Fruit fly (Drosophila melanogaster) whole organism, adult: ENCODE measurements around the gene CG14834.

Source experiments
- CG11617 ChIP-seq: fragments of 200-800 bp; sonication (Bioruptor generic); optimal IDR thresholded peaks from 2 replicates; lab custom pipeline; 2017; ENCODE audit warnings: mild to moderate bottlenecking, missing biosample characterization, missing genetic modification reagents, missing genetic modification characterization
- CG12768 ChIP-seq: fragments of 200-800 bp; sonication (Bioruptor generic); optimal IDR thresholded peaks from 2 replicates; lab custom pipeline; 2017; ENCODE audit warnings: missing biosample characterization, missing genetic modification characterization, mild to moderate bottlenecking, moderate library complexity, missing genetic modification reagents
- CG14711 ChIP-seq: fragments of 200-800 bp; sonication (Bioruptor generic); optimal IDR thresholded peaks from 2 replicates; lab custom pipeline; 2018; ENCODE audit warnings: missing biosample characterization, mild to moderate bottlenecking, missing genetic modification characterization, moderate library complexity
- CG1620 ChIP-seq: fragments of 200-800 bp; sonication (Bioruptor generic); optimal IDR thresholded peaks from 2 replicates; lab custom pipeline; 2016; ENCODE audit warnings: missing biosample characterization, missing genetic modification characterization
- CG33017 ChIP-seq: fragments of 200-800 bp; sonication (Bioruptor generic); optimal IDR thresholded peaks from 2 replicates; lab custom pipeline; 2018; ENCODE audit warnings: missing biosample characterization, mild to moderate bottlenecking, missing genetic modification characterization, moderate library complexity
- CG5204 ChIP-seq: fragments of 200-800 bp; sonication (Bioruptor generic); optimal IDR thresholded peaks from 2 replicates; lab custom pipeline; 2016; ENCODE audit warnings: missing biosample characterization, missing genetic modification characterization
- CG7045 ChIP-seq: fragments of 200-800 bp; sonication (Bioruptor generic); optimal IDR thresholded peaks from 2 replicates; lab custom pipeline; 2017; ENCODE audit warnings: missing biosample characterization, mild to moderate bottlenecking, missing genetic modification characterization
- CG7101 ChIP-seq: fragments of 200-800 bp; sonication (Bioruptor generic); optimal IDR thresholded peaks from 2 replicates; lab custom pipeline; 2018; ENCODE audit warnings: missing biosample characterization, mild to moderate bottlenecking, missing genetic modification characterization, moderate library complexity
- Clk ChIP-seq: fragments of 200-800 bp; sonication (Bioruptor generic); optimal IDR thresholded peaks from 2 replicates; lab custom pipeline; 2017; ENCODE audit warnings: missing biosample characterization, missing genetic modification characterization
- Crg-1 ChIP-seq: fragments of 200-800 bp; sonication (Bioruptor generic); optimal IDR thresholded peaks from 2 replicates; lab custom pipeline; 2016; ENCODE audit warnings: missing biosample characterization, missing genetic modification characterization
- Hr96 ChIP-seq: fragments of 200-800 bp; sonication (Bioruptor generic); optimal IDR thresholded peaks from 2 replicates; lab custom pipeline; 2016; ENCODE audit warnings: missing biosample characterization, missing genetic modification characterization
- Mnt ChIP-seq: fragments of 200-800 bp; sonication (Bioruptor generic); optimal IDR thresholded peaks from 2 replicates; lab custom pipeline; 2016; ENCODE audit warnings: missing biosample characterization, mild to moderate bottlenecking, missing genetic modification characterization
- bab1 ChIP-seq: fragments of 200-800 bp; sonication (Bioruptor generic); optimal IDR thresholded peaks from 3 replicates; lab custom pipeline; 2019; ENCODE audit warnings: missing biosample characterization, mild to moderate bottlenecking, missing genetic modification characterization, moderate library complexity
- cic ChIP-seq: fragments of 200-800 bp; sonication (Bioruptor generic); optimal IDR thresholded peaks from 2 replicates; lab custom pipeline; 2017; ENCODE audit warnings: missing biosample characterization, mild to moderate bottlenecking, missing genetic modification characterization, moderate library complexity
- cnc ChIP-seq, 2 experiments: fragments of >200 bp; optimal IDR thresholded peaks; 2 replicates each; lab custom pipeline; 2017
- kay ChIP-seq: fragments of 200-800 bp; sonication (Bioruptor generic); peaks from one replicate; lab custom pipeline; 2016; ENCODE audit warnings: missing biosample characterization, missing genetic modification characterization, borderline replicate concordance
- ovo ChIP-seq: fragments of 200-800 bp; sonication (Bioruptor generic); optimal IDR thresholded peaks from 2 replicates; lab custom pipeline; 2016; ENCODE audit warnings: missing biosample characterization, missing genetic modification characterization
- pad ChIP-seq: fragments of 200-800 bp; sonication (Bioruptor generic); optimal IDR thresholded peaks from 3 replicates; lab custom pipeline; 2017; ENCODE audit warnings: missing biosample characterization, missing genetic modification characterization, mild to moderate bottlenecking, moderate library complexity, missing genetic modification reagents
- tj ChIP-seq: fragments of 200-800 bp; sonication (Bioruptor generic); optimal IDR thresholded peaks from 3 replicates; lab custom pipeline; 2017; ENCODE audit warnings: missing biosample characterization, mild to moderate bottlenecking, missing genetic modification characterization, moderate library complexity
- toe ChIP-seq: fragments of 200-800 bp; sonication (Bioruptor generic); optimal IDR thresholded peaks from 2 replicates; lab custom pipeline; 2016; ENCODE audit warnings: missing biosample characterization, missing genetic modification characterization

CG14834 gene

dm6 chr3L:7367798-7368678, 21.1 kb upstream of the CG14834 start:
- no peak for TF ChIP-seq Hr96 (GFP tag; lab: Kevin White, UChicago)
- TF ChIP-seq Mnt, result peak; percentile 44
- TF ChIP-seq kay (GFP tag; lab: Kevin White, UChicago), result peak; percentile 92
- peak; percentile 7 for TF ChIP-seq Crg-1 (GFP tag; lab: Kevin White, UChicago)
- TF ChIP-seq cic (GFP tag; lab: Kevin White, UChicago), result peak; percentile 50
- no peak for TF ChIP-seq tj (GFP tag; lab: Kevin White, UChicago)
- TF ChIP-seq CG1620 (GFP tag; lab: Kevin White, UChicago), result no peak
- TF ChIP-seq CG11617, result peak; percentile 5
- peak; percentile 99 for TF ChIP-seq pad (GFP tag; lab: Kevin White, UChicago)
- TF ChIP-seq CG33017 (tag; lab: Kevin White, UChicago), result no peak
- TF ChIP-seq ovo, result peak; percentile 91

- TF ChIP-seq CG5204 (GFP tag; lab: Kevin White, UChicago), result no peak
- no peak for TF ChIP-seq cic (GFP tag; lab: Kevin White, UChicago)
- no peak for TF ChIP-seq CG12768 (GFP tag; lab: Kevin White, UChicago)
- TF ChIP-seq bab1, result no peak
- TF ChIP-seq CG14711 (tag; lab: Kevin White, UChicago), result no peak
- TF ChIP-seq cnc (optimal IDR thresholded peaks at IDR 0.05; lab: Kevin White, UChicago), result no peak
- no peak for TF ChIP-seq Crg-1 (GFP tag; lab: Kevin White, UChicago)
- no peak for TF ChIP-seq ovo
- TF ChIP-seq toe (GFP tag; lab: Kevin White, UChicago), result no peak
- TF ChIP-seq CG1620 (GFP tag; lab: Kevin White, UChicago), result no peak
- TF ChIP-seq kay (GFP tag; lab: Kevin White, UChicago), result no peak
- no peak for TF ChIP-seq Mnt
These were observed 17.9 kb upstream of the CG14834 start for dm6 chr3L:7364717-7365278.

dm6 chr3L:7361095-7361522, 14.2 kb upstream of the CG14834 start:
- TF ChIP-seq CG1620 (GFP tag; lab: Kevin White, UChicago), result no peak
- peak; percentile 88 for TF ChIP-seq tj (GFP tag; lab: Kevin White, UChicago)
- TF ChIP-seq pad (GFP tag; lab: Kevin White, UChicago), result peak; percentile 57
- TF ChIP-seq CG7045 (GFP tag; lab: Kevin White, UChicago), result peak; percentile 32
- TF ChIP-seq CG7101 (tag; lab: Kevin White, UChicago), result peak; percentile 27
- TF ChIP-seq cic (GFP tag; lab: Kevin White, UChicago), result peak; percentile 86
- TF ChIP-seq Mnt, result peak; percentile 93
- peak; percentile 71 for TF ChIP-seq CG12768 (GFP tag; lab: Kevin White, UChicago)
- peak; percentile 52 for TF ChIP-seq bab1
- no peak for TF ChIP-seq CG5204 (GFP tag; lab: Kevin White, UChicago)
- TF ChIP-seq ovo, result peak; percentile 26
- TF ChIP-seq CG33017 (tag; lab: Kevin White, UChicago), result peak; percentile 70
- TF ChIP-seq CG11617, result no peak

- TF ChIP-seq Clk (GFP tag; lab: Kevin White, UChicago), result no peak
- no peak for TF ChIP-seq CG5204 (GFP tag; lab: Kevin White, UChicago)
- TF ChIP-seq CG7101 (tag; lab: Kevin White, UChicago), result no peak
- TF ChIP-seq cnc (optimal IDR thresholded peaks at IDR 0.05; lab: Kevin White, UChicago), result no peak
- peak; percentile 46 for TF ChIP-seq Hr96 (GFP tag; lab: Kevin White, UChicago)
- TF ChIP-seq Mnt, result peak; percentile 12
- TF ChIP-seq CG7045 (GFP tag; lab: Kevin White, UChicago), result no peak
- peak; percentile 98 for TF ChIP-seq CG14711 (tag; lab: Kevin White, UChicago)
- TF ChIP-seq ovo, result peak; percentile 49
- no peak for TF ChIP-seq Crg-1 (GFP tag; lab: Kevin White, UChicago)
- TF ChIP-seq cic (GFP tag; lab: Kevin White, UChicago), result no peak
- TF ChIP-seq CG11617, result peak; percentile 5
- TF ChIP-seq CG1620 (GFP tag; lab: Kevin White, UChicago), result peak; percentile 40
- no peak for TF ChIP-seq toe (GFP tag; lab: Kevin White, UChicago)
- no peak for TF ChIP-seq bab1
- TF ChIP-seq pad (GFP tag; lab: Kevin White, UChicago), result peak; percentile 42
- TF ChIP-seq kay (GFP tag; lab: Kevin White, UChicago), result no peak
- no peak for TF ChIP-seq CG33017 (tag; lab: Kevin White, UChicago)
These were observed 13.5 kb upstream of the CG14834 start, which contains the start of gene Sec63 for dm6 chr3L:7360324-7360852. TSS of gene Sec63 (plus strand) at chr3L:7360561.

dm6 chr3L:7359827-7360323, 13.0 kb upstream of the CG14834 start, which contains the start of gene pst:
TSS of gene pst (minus strand) at chr3L:7360263.
- TF ChIP-seq Clk (GFP tag; lab: Kevin White, UChicago), result no peak
- TF ChIP-seq Mnt, result peak; percentile 56
- no peak for TF ChIP-seq kay (GFP tag; lab: Kevin White, UChicago)
- TF ChIP-seq CG33017 (tag; lab: Kevin White, UChicago), result peak; percentile 12
- peak; percentile 46 for TF ChIP-seq CG1620 (GFP tag; lab: Kevin White, UChicago)
- TF ChIP-seq Crg-1 (GFP tag; lab: Kevin White, UChicago), result no peak
- TF ChIP-seq ovo, result no peak
- peak; percentile 39 for TF ChIP-seq CG11617
- TF ChIP-seq CG7101 (tag; lab: Kevin White, UChicago), result peak; percentile 43
- peak; percentile 10 for TF ChIP-seq bab1
- peak; percentile 53 for TF ChIP-seq Hr96 (GFP tag; lab: Kevin White, UChicago)
